Fruit fly (Drosophila melanogaster) whole organism, wandering third instar larva: ENCODE measurements around the gene CG10019.

Experiments
- Abd-B ChIP-seq: fragments of >200 bp; optimal IDR thresholded peaks from 2 replicates; lab custom pipeline; 2017; ENCODE audit warnings: missing biosample characterization, missing genetic modification characterization
- CG32264 ChIP-seq: fragments of 200-800 bp; sonication (Bioruptor generic); optimal IDR thresholded peaks from 2 replicates; lab custom pipeline; 2016; ENCODE audit warnings: missing biosample characterization, missing genetic modification characterization
- CG9705 ChIP-seq: fragments of 200-800 bp; sonication (Bioruptor generic); optimal IDR thresholded peaks from 2 replicates; lab custom pipeline; 2018; ENCODE audit warnings: missing biosample characterization, mild to moderate bottlenecking, missing genetic modification characterization
- CrebA ChIP-seq: fragments of 200-800 bp; sonication (Bioruptor generic); optimal IDR thresholded peaks from 2 replicates; lab custom pipeline; 2016; ENCODE audit warnings: missing biosample characterization, mild to moderate bottlenecking, missing genetic modification characterization, borderline replicate concordance
- GATAd ChIP-seq: sonication (Bioruptor generic); optimal IDR thresholded peaks from 2 replicates; lab custom pipeline; 2016; ENCODE audit warnings: missing biosample characterization, missing genetic modification characterization
- HLH106 ChIP-seq: fragments of 200-800 bp; optimal IDR thresholded peaks from 3 replicates; lab custom pipeline; 2019; ENCODE audit warnings: missing biosample characterization, mild to moderate bottlenecking, missing genetic modification characterization, moderate library complexity
- Hnf4 ChIP-seq: fragments of 200-800 bp; sonication (Bioruptor generic); optimal IDR thresholded peaks from 2 replicates; lab custom pipeline; 2016; ENCODE audit warnings: missing biosample characterization, mild to moderate bottlenecking, missing genetic modification characterization
- Hr78 ChIP-seq: fragments of >200 bp; optimal IDR thresholded peaks from 2 replicates; lab custom pipeline; 2017; ENCODE audit warnings: missing biosample characterization, missing genetic modification characterization
- Hr83 ChIP-seq: fragments of 200-300 bp; sonication (Bioruptor generic); optimal IDR thresholded peaks from 2 replicates; lab custom pipeline; 2016; ENCODE audit warnings: missing biosample characterization, mild to moderate bottlenecking, missing genetic modification characterization, moderate library complexity; ENCODE audit not compliant: poor library complexity, severe bottlenecking
- Jra ChIP-seq: sonication (Bioruptor generic); optimal IDR thresholded peaks from 2 replicates; lab custom pipeline; 2016; ENCODE audit warnings: missing biosample characterization, missing genetic modification characterization
- Myc ChIP-seq: fragments of >200 bp; optimal IDR thresholded peaks from 2 replicates; lab custom pipeline; 2017
- OdsH ChIP-seq: fragments of 200-800 bp; sonication (Bioruptor generic); optimal IDR thresholded peaks from 2 replicates; lab custom pipeline; 2016; ENCODE audit warnings: missing biosample characterization, mild to moderate bottlenecking, missing genetic modification characterization
- Rel ChIP-seq, 2 experiments: fragments of 200-800 bp; sonication (Bioruptor generic) in 1 of 2; optimal IDR thresholded peaks; 2 replicates in 1 of 2; 3 replicates in 1 of 2; lab custom pipeline; 2016 to 2019; ENCODE audit warnings: mild to moderate bottlenecking in 2 of 2, missing biosample characterization in 2 of 2, missing genetic modification characterization in 2 of 2, moderate library complexity in 1 of 2
- Vsx2 ChIP-seq: fragments of 200-300, 225-300 bp; sonication (Bioruptor generic); optimal IDR thresholded peaks from 2 replicates; lab custom pipeline; 2018; ENCODE audit warnings: missing biosample characterization, missing genetic modification characterization; ENCODE audit not compliant: partially characterized antibody
- br ChIP-seq: fragments of 200-800 bp; sonication (Bioruptor generic); optimal IDR thresholded peaks from 2 replicates; lab custom pipeline; 2016; ENCODE audit warnings: missing biosample characterization, missing genetic modification characterization
- brk ChIP-seq: fragments of 200-800 bp; sonication (Bioruptor generic); optimal IDR thresholded peaks from 2 replicates; lab custom pipeline; 2016; ENCODE audit warnings: missing biosample characterization, mild to moderate bottlenecking, missing genetic modification characterization
- dl ChIP-seq, 2 experiments: fragments of 175-275, 200-275 bp in 1 of 2; fragments of 200-275 bp in 1 of 2; sonication (Bioruptor generic); optimal IDR thresholded peaks; lab custom pipeline; 2018; ENCODE audit warnings: mild to moderate bottlenecking in 2 of 2, missing biosample characterization in 2 of 2, missing genetic modification characterization in 2 of 2, moderate library complexity in 2 of 2; ENCODE audit not compliant: partially characterized antibody in 2 of 2, insufficient read depth in 1 of 2
- dmrt93B ChIP-seq: fragments of 200-800 bp; sonication (Bioruptor generic); optimal IDR thresholded peaks from 2 replicates; lab custom pipeline; 2018; ENCODE audit warnings: missing biosample characterization, mild to moderate bottlenecking, missing genetic modification characterization
- dsf ChIP-seq: sonication (Bioruptor generic); optimal IDR thresholded peaks from 2 replicates; lab custom pipeline; 2016; ENCODE audit warnings: missing biosample characterization, missing genetic modification characterization, borderline replicate concordance
- ey ChIP-seq: fragments of 200-800 bp; sonication (Bioruptor generic); optimal IDR thresholded peaks from 2 replicates; lab custom pipeline; 2016; ENCODE audit warnings: missing biosample characterization, missing genetic modification characterization
- fru ChIP-seq: fragments of 200-800 bp; sonication (Bioruptor generic); optimal IDR thresholded peaks from 3 replicates; lab custom pipeline; 2016; ENCODE audit warnings: missing biosample characterization, mild to moderate bottlenecking, missing genetic modification characterization
- h ChIP-seq: fragments of 200-800 bp; sonication (Bioruptor generic); optimal IDR thresholded peaks from 3 replicates; lab custom pipeline; 2016; ENCODE audit warnings: missing biosample characterization, mild to moderate bottlenecking, missing genetic modification characterization
- jim ChIP-seq: fragments of 175-275, 200-325 bp; sonication (Bioruptor generic); optimal IDR thresholded peaks from 2 replicates; lab custom pipeline; 2016; ENCODE audit warnings: missing biosample characterization, mild to moderate bottlenecking, missing genetic modification characterization
- lola ChIP-seq: fragments of >200 bp; optimal IDR thresholded peaks from 2 replicates; lab custom pipeline; 2017; ENCODE audit warnings: missing biosample characterization, missing genetic modification characterization
- pan ChIP-seq: fragments of >200 bp; optimal IDR thresholded peaks from 2 replicates; lab custom pipeline; 2017
- psq ChIP-seq: fragments of 200-800 bp; sonication (Bioruptor generic); optimal IDR thresholded peaks from 3 replicates; lab custom pipeline; 2017; ENCODE audit warnings: missing biosample characterization, mild to moderate bottlenecking, missing genetic modification characterization, moderate library complexity
- sage ChIP-seq: fragments of 200-800 bp; sonication (Bioruptor generic); optimal IDR thresholded peaks from 2 replicates; lab custom pipeline; 2016; ENCODE audit warnings: missing biosample characterization, mild to moderate bottlenecking, missing genetic modification characterization
- tai ChIP-seq: sonication (Bioruptor generic); optimal IDR thresholded peaks from 2 replicates; lab custom pipeline; 2016; ENCODE audit warnings: missing biosample characterization, missing genetic modification characterization
- usp ChIP-seq: fragments of >200 bp; optimal IDR thresholded peaks from 2 replicates; lab custom pipeline; 2017; ENCODE audit warnings: missing biosample characterization, missing genetic modification characterization

The CG10019 gene

DNA sequence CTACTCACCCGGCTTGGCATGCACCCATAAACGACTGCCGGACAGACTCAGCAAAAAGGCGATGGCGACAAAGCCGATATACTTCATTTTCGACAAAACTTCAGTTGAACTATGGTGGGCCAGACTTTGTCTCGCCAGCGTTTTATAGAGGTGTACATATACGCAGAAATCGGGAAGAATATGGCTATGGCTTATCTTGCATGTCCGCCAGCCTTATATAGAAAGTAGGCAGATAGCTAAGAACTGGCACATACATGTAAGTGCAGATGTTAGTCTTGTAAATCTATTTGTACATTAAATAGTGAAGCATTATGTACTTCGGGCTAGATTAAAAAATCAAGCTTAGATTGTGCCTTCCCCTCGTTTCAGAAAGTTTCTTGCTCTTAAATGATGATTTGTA is 37.2 kb upstream of the CG10019 start, which contains the start of gene CG3513:
CG3513 (minus strand) TSS at position 101 of the 400 bp plus-strand sequence.
- TF ChIP-seq ey (GFP tag; lab: Kevin White, UChicago) = no peak
- no peak for TF ChIP-seq lola (GFP tag; lab: Kevin White, UChicago)
- no peak for TF ChIP-seq psq
- no peak for TF ChIP-seq GATAd (GFP tag; lab: Kevin White, UChicago)
- no peak for TF ChIP-seq Myc (lab: Kevin White, UChicago)
- TF ChIP-seq Abd-B (GFP tag; lab: Kevin White, UChicago) = no peak
- no peak for TF ChIP-seq Vsx2 (GFP tag; lab: Kevin White, UChicago)
- TF ChIP-seq OdsH (GFP tag; lab: Kevin White, UChicago) = no peak
- TF ChIP-seq Hnf4 (GFP tag; lab: Kevin White, UChicago) = no peak
- TF ChIP-seq h = no peak
- no peak for TF ChIP-seq jim (GFP tag; lab: Kevin White, UChicago)
- no peak for TF ChIP-seq Hr83 (GFP tag; lab: Kevin White, UChicago)
- TF ChIP-seq Hr78 = no peak
- TF ChIP-seq dsf (GFP tag; lab: Kevin White, UChicago) = no peak
- TF ChIP-seq Jra (GFP tag; lab: Kevin White, UChicago) = no peak
- no peak for TF ChIP-seq fru (GFP tag; lab: Kevin White, UChicago)
- TF ChIP-seq CG9705 = no peak
- TF ChIP-seq br (GFP tag; lab: Kevin White, UChicago) = no peak
- no peak for TF ChIP-seq usp (GFP tag; lab: Kevin White, UChicago)
- TF ChIP-seq brk (GFP tag; lab: Kevin White, UChicago) = no peak

DNA sequence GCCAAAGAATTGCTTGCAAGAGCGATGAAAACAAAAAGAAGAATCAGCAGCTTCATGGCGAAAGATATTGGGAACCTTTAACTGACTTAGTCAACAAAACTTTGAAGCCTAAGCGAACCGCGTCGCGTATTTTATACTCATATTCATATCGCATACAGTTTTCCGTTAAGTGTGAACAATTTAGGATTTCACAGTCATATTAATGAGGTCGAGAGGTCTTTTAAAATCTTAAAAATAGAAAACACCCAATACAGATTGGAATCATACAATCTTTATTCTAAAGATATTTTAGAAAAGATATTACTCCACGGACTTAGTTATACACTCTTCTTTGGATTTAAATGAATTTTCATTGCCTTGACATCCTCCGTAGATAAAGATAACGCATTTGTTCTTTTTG is 36.5 kb upstream of the CG10019 start, which contains the start of gene Acp24A4:
Acp24A4 (minus strand) TSS at position 101 of the 400 bp plus-strand sequence.
- TF ChIP-seq OdsH (GFP tag; lab: Kevin White, UChicago) (no peak), CG32264 (GFP tag; lab: Kevin White, UChicago) (no peak), dl (GFP tag; optimal IDR thresholded peaks at IDR 0.05; lab: Kevin White, UChicago; ENCODE audit: insufficient read depth in 1 of 2, partially characterized antibody in 2 of 2) (no peak)

DNA sequence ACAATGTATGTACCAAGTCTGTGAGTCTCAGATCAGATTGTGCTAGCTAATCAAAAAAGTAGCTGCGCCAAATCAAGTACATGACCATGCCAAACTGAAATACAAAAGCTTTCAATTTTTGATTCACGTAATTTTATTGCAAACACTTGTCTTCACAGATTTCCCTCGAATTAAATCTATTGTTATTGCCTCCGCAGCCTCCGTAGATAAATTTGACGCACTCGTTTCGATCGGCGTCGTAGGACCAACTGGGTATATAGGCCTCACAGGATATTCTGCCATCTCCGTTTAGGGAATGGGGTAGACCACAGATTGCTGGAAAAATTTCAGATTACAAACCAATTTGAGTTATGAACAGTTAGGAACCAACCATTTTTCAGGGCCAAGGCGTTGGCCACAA is 35.3 kb upstream of the CG10019 start, which contains the start of gene CG43165:
CG43165 (minus strand) TSS at position 101 of the 400 bp plus-strand sequence.
- TF ChIP-seq CG9705 = no peak
- no peak for TF ChIP-seq psq
- no peak for TF ChIP-seq usp (GFP tag; lab: Kevin White, UChicago)
- no peak for TF ChIP-seq tai (GFP tag; lab: Kevin White, UChicago)

DNA sequence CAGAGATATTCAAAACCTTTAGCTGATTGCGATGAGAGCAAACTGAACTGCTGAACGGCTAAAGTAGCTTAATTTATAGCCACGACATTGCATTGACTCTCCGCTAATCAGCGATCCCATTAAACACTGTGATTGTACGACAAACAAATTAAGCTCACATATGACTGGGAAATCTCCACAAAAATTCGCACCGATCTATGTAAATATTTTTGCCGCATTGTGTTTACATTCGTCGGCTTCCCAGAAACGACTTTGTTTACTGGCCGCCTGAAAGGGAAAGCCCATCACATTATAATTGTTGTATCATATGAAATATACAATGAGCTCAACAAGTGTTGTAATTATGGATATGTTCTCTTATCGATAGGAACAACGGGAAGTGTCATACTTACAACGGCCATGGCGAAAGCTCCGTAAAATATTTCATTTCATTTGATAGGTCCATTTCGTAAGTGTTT is 34.9 kb upstream of the CG10019 start, which contains the start of gene CG16713:
CG16713 (minus strand) TSS at position 51 of the 458 bp plus-strand sequence.
- TF ChIP-seq Rel (GFP tag; optimal IDR thresholded peaks at IDR 0.05; lab: Kevin White, UChicago) = no peak
- TF ChIP-seq Rel (tag; optimal IDR thresholded peaks at IDR 0.05; lab: Kevin White, UChicago) = peak; percentile 96
- TF ChIP-seq CG9705 = no peak
- no peak for TF ChIP-seq dsf (GFP tag; lab: Kevin White, UChicago)

DNA sequence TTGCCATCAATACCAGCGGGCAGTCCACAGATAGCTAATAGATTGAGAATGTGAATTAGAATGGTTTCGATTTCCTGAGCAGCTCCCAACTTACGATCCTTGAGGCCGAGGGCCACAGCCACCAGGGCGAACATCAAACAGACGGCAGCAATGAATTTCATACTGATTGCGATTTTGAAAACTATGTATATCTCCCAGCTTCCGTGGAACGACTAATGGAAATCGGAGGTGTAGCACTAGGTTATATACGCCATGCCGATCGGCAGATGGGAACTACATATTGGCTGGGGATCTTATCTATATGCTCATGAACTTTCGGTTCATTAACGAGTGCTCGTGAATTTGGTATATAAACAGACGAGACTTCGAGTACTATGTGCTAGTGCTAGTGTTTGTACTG is 33.8 kb upstream of the CG10019 start, which contains the start of gene IM33:
IM33 (minus strand) TSS at position 221 of the 400 bp plus-strand sequence.
- TF ChIP-seq CrebA (GFP tag; lab: Kevin White, UChicago) (no peak), Hr83 (GFP tag; lab: Kevin White, UChicago) (no peak), dmrt93B (no peak), pan (no peak), sage (GFP tag; lab: Kevin White, UChicago) (no peak), Abd-B (GFP tag; lab: Kevin White, UChicago) (no peak), GATAd (GFP tag; lab: Kevin White, UChicago) (no peak), jim (GFP tag; lab: Kevin White, UChicago) (no peak), Vsx2 (GFP tag; lab: Kevin White, UChicago) (no peak)

DNA sequence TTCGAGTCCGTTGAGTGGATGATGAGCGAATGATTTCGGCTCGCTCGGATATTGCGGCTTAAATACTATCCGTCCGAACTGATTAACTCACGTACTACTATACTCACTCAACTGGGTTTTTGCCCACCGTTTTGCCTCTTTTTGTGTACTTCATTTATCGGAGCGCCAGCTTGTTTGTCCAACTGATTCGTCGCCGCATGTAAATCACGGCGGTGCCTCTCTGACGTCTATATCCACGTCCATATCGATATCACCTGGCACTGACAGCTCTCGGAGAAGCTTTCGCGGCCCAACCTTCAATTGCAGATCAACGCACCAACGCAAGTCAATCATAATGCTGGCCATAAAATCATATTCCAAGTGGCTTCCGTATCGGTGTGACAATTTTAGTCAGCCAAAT is 32.5 kb upstream of the CG10019 start, which contains the start of gene CG3604:
CG3604 (minus strand) TSS at position 101 of the 400 bp plus-strand sequence.
- TF ChIP-seq CrebA (GFP tag; lab: Kevin White, UChicago) (no peak), Hr78 (no peak), HLH106 (no peak), Rel (GFP tag; optimal IDR thresholded peaks at IDR 0.05; lab: Kevin White, UChicago) (no peak), Rel (tag; optimal IDR thresholded peaks at IDR 0.05; lab: Kevin White, UChicago) (no peak)
